Fruit fly (Drosophila melanogaster) Kc167 (cell line): ENCODE measurements around the gene CG43085.

Source experiments
- Sin3A ChIP-seq: fragments of >200 bp; optimal IDR thresholded peaks from 2 replicates; lab custom pipeline; 2018; ENCODE audit warnings: missing external identifiers
- h ChIP-seq: fragments of >200 bp; optimal IDR thresholded peaks from 3 replicates; lab custom pipeline; 2018; ENCODE audit warnings: missing external identifiers
- insv ChIP-seq: fragments of >200 bp; optimal IDR thresholded peaks from 3 replicates; lab custom pipeline; 2018; ENCODE audit warnings: missing external identifiers
- psq ChIP-seq: fragments of >200 bp; optimal IDR thresholded peaks from 2 replicates; lab custom pipeline; 2017; ENCODE audit warnings: missing external identifiers
- ttk ChIP-seq: sonication (Bioruptor generic); optimal IDR thresholded peaks from 2 replicates; lab custom pipeline; 2017; ENCODE audit warnings: missing external identifiers

DNA sequence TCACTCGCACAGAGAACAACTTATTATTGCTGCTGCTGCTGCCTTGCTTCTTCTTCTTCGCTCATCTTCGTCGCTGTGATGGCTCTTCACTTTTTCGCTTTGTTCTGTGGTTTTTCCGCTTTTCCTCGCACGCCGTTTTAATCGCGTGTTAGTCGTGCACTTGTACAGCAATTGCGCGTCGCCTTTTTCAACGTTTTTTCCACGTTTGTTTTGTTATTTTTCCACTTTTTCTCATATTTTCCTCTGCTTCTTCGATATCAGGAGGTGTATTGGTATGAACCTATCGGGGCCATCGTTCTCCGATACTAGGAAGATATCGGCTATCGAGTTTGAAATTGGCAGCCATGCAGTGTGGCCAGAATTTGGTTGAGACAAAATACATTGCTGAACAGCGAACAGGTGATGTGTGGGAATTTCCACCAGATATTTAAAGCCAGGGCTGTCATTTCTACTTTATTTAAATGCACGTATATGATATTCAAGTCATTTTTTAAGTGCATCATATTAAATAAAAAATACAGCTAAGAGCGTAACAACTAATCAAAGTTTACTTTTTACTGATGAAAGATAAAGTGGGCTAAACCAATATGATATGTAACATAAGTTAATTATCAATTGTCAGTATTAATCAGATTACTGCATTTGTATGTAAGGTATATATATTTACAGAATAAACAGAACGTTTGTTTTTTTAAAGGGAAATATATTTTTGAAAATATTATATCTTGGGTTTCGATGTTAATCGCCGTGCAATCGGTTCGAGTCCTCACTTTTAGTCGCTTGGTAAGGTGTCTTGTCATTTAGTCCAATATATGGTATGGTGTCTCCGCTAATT is 22.6 kb upstream of the CG43085 start, which contains the start of gene Crtc:
- TF ChIP-seq h (lab: Kevin White, UChicago) (no peak), psq (no peak), ttk (lab: Kevin White, UChicago) (no peak), insv (lab: Kevin White, UChicago) (no peak), Sin3A (no peak)
